Fruit fly (Drosophila melanogaster): ENCODE measurements around the gene bel.

DNA sequence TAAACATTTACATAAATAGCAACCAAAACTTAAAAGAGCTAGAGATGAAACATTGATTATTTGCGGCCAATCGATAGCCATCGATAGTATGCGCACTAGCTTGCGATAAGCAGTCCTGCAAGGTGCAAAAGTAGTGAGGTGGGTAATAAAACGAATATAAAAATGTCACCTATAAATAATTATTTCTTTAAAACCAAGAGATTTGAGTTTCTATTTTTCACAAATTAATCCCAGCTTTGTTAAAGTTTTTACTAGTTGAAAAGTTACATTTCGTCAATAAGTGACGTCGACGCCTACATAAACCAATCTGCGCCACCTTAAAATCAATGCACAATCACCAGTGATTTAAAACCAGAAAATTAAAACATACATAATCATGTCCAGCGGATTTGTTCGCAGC lies 9.8 kb downstream of the bel start, which contains the start of the genes Mkk4 and SLIRP2:
- TF ChIP-seq HmgD (GFP tag; optimal IDR thresholded peaks at IDR 0.05) (peak; percentile 98), ken (GFP tag; IDR thresholded peaks at IDR 0.05) (peak; percentile 99), lmd (GFP tag; IDR thresholded peaks at IDR 0.05) (peak; percentile 99), Blimp-1 (GFP tag; optimal IDR thresholded peaks at IDR 0.05) (peak; percentile 97), CG12942 (GFP tag; optimal IDR thresholded peaks at IDR 0.05) (peak; percentile 98), CG34422 (GFP tag; IDR thresholded peaks at IDR 0.05) (peak; percentile 99), ham (GFP tag; IDR thresholded peaks at IDR 0.05) (peak; percentile 97), Taf1 (GFP tag; IDR thresholded peaks at IDR 0.05) (peak; percentile 98), aop (GFP tag; IDR thresholded peaks at IDR 0.05) (peak; percentile 90), CG6813 (GFP tag; optimal IDR thresholded peaks at IDR 0.05) (peak; percentile 98), toy (GFP tag; IDR thresholded peaks at IDR 0.05) (peak; percentile 96), Ada2b (GFP tag; IDR thresholded peaks at IDR 0.05) (peak; percentile 99)
